Worm (Caenorhabditis elegans) whole organism, L3 larva: ENCODE data around the gene M01F1.9.

Experiments used
- ama-1 ChIP-seq: fragments of 150-350 bp; optimal IDR thresholded peaks from 2 replicates; lab custom pipeline; 2018
- fkh-10 ChIP-seq: sonication (generic microtip); optimal IDR thresholded peaks from 2 replicates; lab custom pipeline; 2017; ENCODE audit warnings: missing biosample characterization, missing genetic modification reagents, missing genetic modification characterization

DNA sequence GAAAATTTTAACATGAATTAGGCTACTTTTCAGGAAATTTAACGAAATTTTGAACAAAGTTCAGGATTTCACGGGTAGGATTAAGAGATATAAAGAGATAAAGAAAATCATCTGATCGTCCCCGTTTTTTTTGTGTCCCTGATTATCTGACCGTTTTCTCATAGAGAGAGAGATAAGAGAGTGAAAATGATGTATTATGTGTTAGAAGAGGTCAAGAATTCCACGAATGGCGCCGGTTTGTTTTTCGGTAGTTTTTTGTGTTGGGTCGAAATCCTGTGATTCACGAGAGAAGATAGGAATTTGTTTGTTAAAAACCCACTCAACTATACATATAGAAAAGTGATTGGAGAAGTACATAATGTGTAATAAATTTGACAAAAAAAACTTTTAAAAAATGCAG is 11.7 kb downstream of the M01F1.9 start:
- TF ChIP-seq fkh-10 (GFP tag; lab: Kevin White, UChicago) (no peak), ama-1 (lab: Kevin White, UChicago) (no peak)
